Worm (Caenorhabditis elegans) whole organism, L2 larva: Measurements from ENCODE around the gene T25D1.1.
A peak's percentile ranks its signal among the peaks of the same experiment; 100 is the strongest.

Experiments used
- C34F6.9 ChIP-seq: fragments of 150-350 bp; optimal IDR thresholded peaks from 2 replicates; lab custom pipeline; 2014; ENCODE audit warnings: missing biosample characterization, missing genetic modification characterization
- F13H6.1 ChIP-seq: sonication (generic microtip); optimal IDR thresholded peaks from 2 replicates; lab custom pipeline; 2016; ENCODE audit warnings: missing genetic modification characterization, missing compliant biosample characterization
- R02D3.7 ChIP-seq: fragments of 150-350 bp; optimal IDR thresholded peaks from 2 replicates; lab custom pipeline; 2014; ENCODE audit warnings: missing biosample characterization, missing genetic modification characterization
- Y55F3AM.14 ChIP-seq: fragments of 200-800 bp; sonication (Bioruptor generic); optimal IDR thresholded peaks from 2 replicates; lab custom pipeline; 2018; ENCODE audit warnings: mild to moderate bottlenecking, missing genetic modification characterization, missing compliant biosample characterization
- ZK546.5 ChIP-seq: sonication (generic microtip); optimal IDR thresholded peaks from 2 replicates; lab custom pipeline; 2017; ENCODE audit warnings: missing biosample characterization, missing genetic modification characterization
- ama-1 ChIP-seq: fragments of 150-350 bp; optimal IDR thresholded peaks from 2 replicates; lab custom pipeline; 2018; ENCODE audit warnings: inconsistent platforms
- blmp-1 ChIP-seq: sonication (generic microtip); optimal IDR thresholded peaks from 2 replicates; lab custom pipeline; 2017; ENCODE audit warnings: missing genetic modification characterization, mild to moderate bottlenecking, missing compliant biosample characterization, antibody characterized with exemption, moderate library complexity; ENCODE audit not compliant: insufficient read depth
- crh-2 ChIP-seq: sonication (generic microtip); optimal IDR thresholded peaks from 2 replicates; lab custom pipeline; 2017; ENCODE audit warnings: missing biosample characterization, missing genetic modification characterization
- elt-1 ChIP-seq: fragments of 150-350 bp; optimal IDR thresholded peaks from 2 replicates; lab custom pipeline; 2014; ENCODE audit warnings: missing biosample characterization, missing genetic modification characterization
- elt-3 ChIP-seq: sonication (generic microtip); optimal IDR thresholded peaks from 2 replicates; lab custom pipeline; 2017; ENCODE audit warnings: missing biosample characterization, missing genetic modification characterization
- fos-1 ChIP-seq: fragments of 150-350 bp; optimal IDR thresholded peaks from 2 replicates; lab custom pipeline; 2014; ENCODE audit warnings: missing biosample characterization, missing genetic modification characterization
- gmeb-1 ChIP-seq: fragments of 150-350 bp; optimal IDR thresholded peaks from 2 replicates; lab custom pipeline; 2014; ENCODE audit warnings: missing biosample characterization, missing genetic modification characterization
- lin-11 ChIP-seq: fragments of 150-350 bp; sonication (generic microtip); optimal IDR thresholded peaks from 2 replicates; lab custom pipeline; 2014; ENCODE audit warnings: missing biosample characterization, missing genetic modification characterization, inconsistent platforms, mixed read lengths
- lin-13 ChIP-seq: fragments of 150-350 bp; optimal IDR thresholded peaks from 2 replicates; lab custom pipeline; 2014; ENCODE audit warnings: missing biosample characterization, missing genetic modification reagents, missing genetic modification characterization
- lsy-2 ChIP-seq, 2 experiments: fragments of 150-350 bp in 1 of 2; sonication (generic microtip) in 1 of 2; optimal IDR thresholded peaks; 2 replicates each; lab custom pipeline; 2014 to 2017; ENCODE audit warnings: missing biosample characterization in 2 of 2, missing genetic modification characterization in 2 of 2
- mab-5 ChIP-seq: fragments of 150-350 bp; optimal IDR thresholded peaks from 2 replicates; lab custom pipeline; 2014; ENCODE audit warnings: missing biosample characterization, missing genetic modification characterization
- mdl-1 ChIP-seq, 2 experiments: fragments of 150-350 bp in 1 of 2; sonication (generic microtip) in 1 of 2; optimal IDR thresholded peaks; 2 replicates each; lab custom pipeline; 2017; ENCODE audit warnings: missing biosample characterization in 2 of 2, missing genetic modification characterization in 2 of 2
- nhr-10 ChIP-seq: sonication (generic microtip); optimal IDR thresholded peaks from 2 replicates; lab custom pipeline; 2017; ENCODE audit warnings: missing biosample characterization, missing genetic modification characterization
- nhr-129 ChIP-seq: fragments of 150-350 bp; optimal IDR thresholded peaks from 2 replicates; lab custom pipeline; 2014; ENCODE audit warnings: missing biosample characterization, missing genetic modification characterization
- nhr-21 ChIP-seq: fragments of 150-350 bp; optimal IDR thresholded peaks from 2 replicates; lab custom pipeline; 2014; ENCODE audit warnings: missing biosample characterization, missing genetic modification characterization
- nhr-23 ChIP-seq: fragments of 150-350 bp; optimal IDR thresholded peaks from 2 replicates; lab custom pipeline; 2014; ENCODE audit warnings: missing biosample characterization, missing genetic modification reagents, missing genetic modification characterization
- nhr-77 ChIP-seq: fragments of 150-350 bp; optimal IDR thresholded peaks from 2 replicates; lab custom pipeline; 2014; ENCODE audit warnings: missing biosample characterization, missing genetic modification characterization
- peb-1 ChIP-seq: fragments of 150-350 bp; optimal IDR thresholded peaks from 2 replicates; lab custom pipeline; 2014; ENCODE audit warnings: missing biosample characterization, missing genetic modification characterization
- skn-1 ChIP-seq: sonication (generic microtip); optimal IDR thresholded peaks from 2 replicates; lab custom pipeline; 2017; ENCODE audit warnings: missing biosample characterization, missing genetic modification characterization
- sma-3 ChIP-seq: sonication (generic microtip); optimal IDR thresholded peaks from 2 replicates; lab custom pipeline; 2016; ENCODE audit warnings: missing genetic modification reagents, missing genetic modification characterization, missing compliant biosample characterization
- sma-9 ChIP-seq, 2 experiments: fragments of 150-350 bp in 1 of 2; sonication (generic microtip) in 1 of 2; optimal IDR thresholded peaks; 2 replicates each; lab custom pipeline; 2014 to 2016; ENCODE audit warnings: missing genetic modification characterization in 2 of 2, mild to moderate bottlenecking in 1 of 2, missing biosample characterization in 1 of 2, missing compliant biosample characterization in 1 of 2, missing genetic modification reagents in 1 of 2, moderate library complexity in 1 of 2
- unc-39 ChIP-seq: fragments of 150-350 bp; optimal IDR thresholded peaks from 2 replicates; lab custom pipeline; 2014; ENCODE audit warnings: missing biosample characterization, missing genetic modification characterization
- unc-55 ChIP-seq: fragments of 150-350 bp; sonication (generic microtip); optimal IDR thresholded peaks from 3 replicates; lab custom pipeline; 2014; ENCODE audit warnings: missing biosample characterization, missing genetic modification reagents, missing genetic modification characterization
- unc-62 ChIP-seq: fragments of 150-350 bp; optimal IDR thresholded peaks from 2 replicates; lab custom pipeline; 2014; ENCODE audit warnings: missing biosample characterization, missing genetic modification reagents, missing genetic modification characterization
- zag-1 ChIP-seq: fragments of 150-350 bp; optimal IDR thresholded peaks from 2 replicates; lab custom pipeline; 2014; ENCODE audit warnings: missing biosample characterization, missing genetic modification characterization
- ztf-11 ChIP-seq: sonication (generic microtip); optimal IDR thresholded peaks from 2 replicates; lab custom pipeline; 2017; ENCODE audit warnings: missing biosample characterization, missing genetic modification characterization
- ztf-4 ChIP-seq: fragments of 150-350 bp; optimal IDR thresholded peaks from 2 replicates; lab custom pipeline; 2014; ENCODE audit warnings: missing biosample characterization, missing genetic modification characterization

Gene T25D1.1

ce11 chrX:16533860-16534259 is 14.2 kb downstream of the T25D1.1 start:
- peak; percentile 74 for TF ChIP-seq blmp-1 (tag; lab: Kevin White, UChicago)
- no peak for TF ChIP-seq unc-39 (tag; lab: Kevin White, UChicago)

- TF ChIP-seq lsy-2 (tag; optimal IDR thresholded peaks at IDR 0.05; lab: Kevin White, UChicago) (peak in 1 of 2 experiments; percentile 54), sma-9 (GFP tag; optimal IDR thresholded peaks at IDR 0.05; lab: Kevin White, UChicago) (peak; percentile 26), sma-9 (tag; optimal IDR thresholded peaks at IDR 0.05; lab: Kevin White, UChicago) (no peak), nhr-129 (tag; lab: Kevin White, UChicago) (peak; percentile 38), F13H6.1 (tag; lab: Kevin White, UChicago) (peak; percentile 82), ztf-11 (no peak), C34F6.9 (tag; lab: Kevin White, UChicago) (peak; percentile 45), unc-62 (GFP tag; lab: Kevin White, UChicago) (no peak)
- TF ChIP-seq, all 48 proteins: peak for 5
These were observed 14.9 kb downstream of the T25D1.1 start for ce11 chrX:16534564-16534963.

ce11 chrX:16535192-16535591 is 15.6 kb downstream of the T25D1.1 start:
- no peak for TF ChIP-seq C34F6.9 (tag; lab: Kevin White, UChicago)
- TF ChIP-seq elt-3: no peak
- TF ChIP-seq blmp-1 (tag; lab: Kevin White, UChicago): peak; percentile 70
- no peak for TF ChIP-seq nhr-23 (tag; lab: Kevin White, UChicago)
- TF ChIP-seq sma-3 (GFP tag; lab: Kevin White, UChicago): no peak

ce11 chrX:16536230-16536940 is 16.8 kb downstream of the T25D1.1 start, which contains the start of gene pat-9:
Gene pat-9 (plus strand): TSS chrX:16536890.
- TF ChIP-seq lin-11 (no peak), zag-1 (no peak), mdl-1 (tag; optimal IDR thresholded peaks at IDR 0.05; lab: Kevin White, UChicago) (no peak), lin-13 (no peak), nhr-23 (tag; lab: Kevin White, UChicago) (no peak), nhr-77 (tag; lab: Kevin White, UChicago) (no peak), gmeb-1 (tag; lab: Kevin White, UChicago) (no peak), mab-5 (tag; lab: Kevin White, UChicago) (no peak), unc-55 (GFP tag; lab: Kevin White, UChicago) (no peak), elt-1 (tag; lab: Kevin White, UChicago) (no peak), skn-1 (tag; lab: Kevin White, UChicago) (no peak), ZK546.5 (tag; lab: Kevin White, UChicago) (no peak)

ce11 chrX:16540374-16540773 is 20.8 kb downstream of the T25D1.1 start, which contains the start of gene osm-1:
Gene osm-1 (plus strand): TSS chrX:16540674.
- TF ChIP-seq R02D3.7 (tag; lab: Kevin White, UChicago) (no peak), nhr-10 (tag; lab: Kevin White, UChicago) (no peak), Y55F3AM.14 (GFP tag; lab: Kevin White, UChicago) (no peak), skn-1 (tag; lab: Kevin White, UChicago) (no peak), fos-1 (tag; lab: Kevin White, UChicago) (no peak), sma-3 (GFP tag; lab: Kevin White, UChicago) (no peak)

ce11 chrX:16543887-16544286 is 24.3 kb downstream of the T25D1.1 start:
- no peak for TF ChIP-seq nhr-10 (tag; lab: Kevin White, UChicago)
- no peak for TF ChIP-seq ztf-4 (tag; lab: Kevin White, UChicago)
- no peak for TF ChIP-seq ama-1 (lab: Kevin White, UChicago)
- TF ChIP-seq crh-2 (tag; lab: Kevin White, UChicago): no peak
- TF ChIP-seq mab-5 (tag; lab: Kevin White, UChicago): no peak
- no peak for TF ChIP-seq nhr-21 (tag; lab: Kevin White, UChicago)
- no peak for TF ChIP-seq lin-13
- TF ChIP-seq sma-3 (GFP tag; lab: Kevin White, UChicago): no peak
- TF ChIP-seq unc-62 (GFP tag; lab: Kevin White, UChicago): no peak
- TF ChIP-seq peb-1 (tag; lab: Kevin White, UChicago): no peak
- no peak for TF ChIP-seq mdl-1 (tag; optimal IDR thresholded peaks at IDR 0.05; lab: Kevin White, UChicago)
